Comparison of ENCODE assay signal across 4 worm cellular contexts in genomic region chrV:3391005-3391404, ce11.
TF ChIP-seq lines count a peak whose summit lies in the region.

No protein-coding gene starts in this region.

TF ChIP-seq in whole organism, L1 larva, 84 proteins besides CTCF, POLR2A, EP300 and RAD21 (continued from another document):
- TF ChIP-seq efl-1 (optimal IDR thresholded peaks at IDR 0.05; lab: Kevin White, UChicago) (peak; percentile 76 to 82), efl-1 (GFP tag; optimal IDR thresholded peaks at IDR 0.05 in 1 of 2; lab: Kevin White, UChicago) (peak; percentile 68 to 94), blmp-1 (tag; optimal IDR thresholded peaks at IDR 0.05; lab: Kevin White, UChicago) (peak; percentile 90), swsn-7 (tag; optimal IDR thresholded peaks at IDR 0.05; lab: Kevin White, UChicago) (peak; percentile 68), tbx-2 (tag; optimal IDR thresholded peaks at IDR 0.05; lab: Kevin White, UChicago) (peak; percentile 82), nhr-20 (tag; optimal IDR thresholded peaks at IDR 0.05; lab: Kevin White, UChicago) (peak; percentile 95), irx-1 (tag; optimal IDR thresholded peaks at IDR 0.05; lab: Kevin White, UChicago) (peak; percentile 55), unc-130 (tag; optimal IDR thresholded peaks at IDR 0.05; lab: Kevin White, UChicago) (peak; percentile 79), pax-3 (tag; optimal IDR thresholded peaks at IDR 0.05; lab: Kevin White, UChicago) (no peak), elt-3 (tag; optimal IDR thresholded peaks at IDR 0.05; lab: Kevin White, UChicago) (peak in 3 of 6 experiments; percentile 5 to 87 (median 84)), nhr-77 (tag; optimal IDR thresholded peaks at IDR 0.05; lab: Kevin White, UChicago) (peak; percentile 73), nhr-237 (tag; optimal IDR thresholded peaks at IDR 0.05; lab: Kevin White, UChicago) (peak; percentile 67), sox-4 (tag; optimal IDR thresholded peaks at IDR 0.05; lab: Kevin White, UChicago) (no peak), ztf-4 (tag; optimal IDR thresholded peaks at IDR 0.05; lab: Kevin White, UChicago) (peak; percentile 30)

TF ChIP-seq in whole organism, L2 larva, 48 proteins besides CTCF, POLR2A, EP300 and RAD21 (continued from another document):
- TF ChIP-seq sma-9 (GFP tag; optimal IDR thresholded peaks at IDR 0.05; lab: Kevin White, UChicago), result peak; percentile 99
- TF ChIP-seq sma-9 (tag; optimal IDR thresholded peaks at IDR 0.05; lab: Kevin White, UChicago), result peak; percentile 58

TF ChIP-seq in whole organism, L4 larva, 104 proteins besides CTCF, POLR2A, EP300 and RAD21 (continued from another document):
- no peak for TF ChIP-seq ama-1 (optimal IDR thresholded peaks at IDR 0.05; lab: Kevin White, UChicago)
- 0 out of 2 replicates have a peak, but pooled peaks have one; percentile 30 for TF ChIP-seq madf-9 (GFP tag; conservative IDR thresholded peaks at IDR 0.05; lab: Robert Waterston, UW)
- TF ChIP-seq R02D3.7 (tag; optimal IDR thresholded peaks at IDR 0.05; lab: Kevin White, UChicago), result no peak
- no peak for TF ChIP-seq ZK337.2 (GFP tag; IDR thresholded peaks at IDR 0.05; lab: Robert Waterston, UW)
- no peak for TF ChIP-seq D1046.2 (GFP tag; IDR thresholded peaks at IDR 0.05; lab: Robert Waterston, UW)
- TF ChIP-seq lir-3 (tag; optimal IDR thresholded peaks at IDR 0.05; lab: Kevin White, UChicago), result no peak
- peak; percentile 75 for TF ChIP-seq mes-2 (tag; optimal IDR thresholded peaks at IDR 0.05; lab: Kevin White, UChicago; ENCODE audit: poor library complexity, severe bottlenecking)
- TF ChIP-seq snpc-1.2 (GFP tag; IDR thresholded peaks at IDR 0.05; lab: Robert Waterston, UW), result no peak
- TF ChIP-seq snpc-4 (tag; optimal IDR thresholded peaks at IDR 0.05; lab: Kevin White, UChicago), result no peak
- TF ChIP-seq unc-39 (tag; optimal IDR thresholded peaks at IDR 0.05; lab: Kevin White, UChicago), result no peak
- TF ChIP-seq Y75B8A.6 (GFP tag; IDR thresholded peaks at IDR 0.05; lab: Robert Waterston, UW), result no peak
- no peak for TF ChIP-seq nhr-111 (GFP tag; optimal IDR thresholded peaks at IDR 0.05; lab: Kevin White, UChicago)
- no peak for TF ChIP-seq dmd-8 (GFP tag; IDR thresholded peaks at IDR 0.05; lab: Robert Waterston, UW)
- no peak for TF ChIP-seq mdt-29 (GFP tag; IDR thresholded peaks at IDR 0.05; lab: Robert Waterston, UW)
- TF ChIP-seq hlh-30 (tag; optimal IDR thresholded peaks at IDR 0.05; lab: Kevin White, UChicago; ENCODE audit: insufficient read depth), result peak; percentile 73
- TF ChIP-seq nhr-237 (tag; optimal IDR thresholded peaks at IDR 0.05; lab: Kevin White, UChicago), result no peak
- TF ChIP-seq T20F7.1 (GFP tag; optimal IDR thresholded peaks at IDR 0.05; lab: Kevin White, UChicago), result no peak
- peak; percentile 44; the same call in 1 of the 2 replicates for TF ChIP-seq T26A8.4 (GFP tag; IDR thresholded peaks at IDR 0.05; lab: Robert Waterston, UW)
- TF ChIP-seq lin-39 (tag; optimal IDR thresholded peaks at IDR 0.05; lab: Kevin White, UChicago), result no peak
- TF ChIP-seq nhr-76 (tag; optimal IDR thresholded peaks at IDR 0.05; lab: Kevin White, UChicago), result peak; percentile 62
- peak; percentile 78 for TF ChIP-seq duxl-1 (tag; optimal IDR thresholded peaks at IDR 0.05; lab: Kevin White, UChicago; ENCODE audit: poor library complexity)
- TF ChIP-seq lin-15B (tag; optimal IDR thresholded peaks at IDR 0.05; lab: Kevin White, UChicago), result no peak
- TF ChIP-seq spr-1 (tag; optimal IDR thresholded peaks at IDR 0.05; lab: Kevin White, UChicago), result no peak
TF ChIP-seq in whole organism, L4 larva: peak in this region for 35.

TF ChIP-seq in whole organism, young adult, 124 proteins besides CTCF, POLR2A, EP300 and RAD21 (continued from another document):
- TF ChIP-seq Y79H2A.3 (GFP tag; conservative IDR thresholded peaks at IDR 0.05; lab: Robert Waterston, UW) (no peak), sea-2 (GFP tag; IDR thresholded peaks at IDR 0.05; lab: Robert Waterston, UW) (no peak), tbx-9 (tag; optimal IDR thresholded peaks at IDR 0.05; lab: Kevin White, UChicago; ENCODE audit: borderline replicate concordance) (no peak), F52B5.7 (tag; optimal IDR thresholded peaks at IDR 0.05; lab: Kevin White, UChicago) (no peak), aptf-3 (GFP tag; IDR thresholded peaks at IDR 0.05; lab: Robert Waterston, UW) (no peak), nhr-80 (tag; optimal IDR thresholded peaks at IDR 0.05; lab: Kevin White, UChicago) (peak; percentile 75), hmg-20 (GFP tag; IDR thresholded peaks at IDR 0.05; lab: Robert Waterston, UW) (no peak), repo-1 (tag; optimal IDR thresholded peaks at IDR 0.05; lab: Kevin White, UChicago) (no peak), atf-7 (tag; optimal IDR thresholded peaks at IDR 0.05; lab: Kevin White, UChicago) (peak; percentile 16), F57C9.4 (tag; optimal IDR thresholded peaks at IDR 0.05; lab: Kevin White, UChicago) (no peak), snpc-1.3 (tag; optimal IDR thresholded peaks at IDR 0.05; lab: Kevin White, UChicago; ENCODE audit: insufficient read depth) (no peak), madf-10 (tag; optimal IDR thresholded peaks at IDR 0.05; lab: Kevin White, UChicago) (no peak), ztf-26 (tag; optimal IDR thresholded peaks at IDR 0.05; lab: Kevin White, UChicago) (peak; percentile 53), ama-1 (optimal IDR thresholded peaks at IDR 0.05; lab: Kevin White, UChicago) (no peak), ama-1 (GFP tag; optimal IDR thresholded peaks at IDR 0.05; lab: Kevin White, UChicago) (no peak), egrh-3 (GFP tag; IDR thresholded peaks at IDR 0.05; lab: Robert Waterston, UW) (no peak), T07F8.4 (tag; optimal IDR thresholded peaks at IDR 0.05; lab: Kevin White, UChicago) (no peak), sdz-38 (tag; optimal IDR thresholded peaks at IDR 0.05; lab: Kevin White, UChicago) (no peak), lin-26 (GFP tag; IDR thresholded peaks at IDR 0.05; lab: Robert Waterston, UW) (no peak), lag-1 (GFP tag; IDR thresholded peaks at IDR 0.05; lab: Robert Waterston, UW) (no peak), F55B11.4 (tag; optimal IDR thresholded peaks at IDR 0.05; lab: Kevin White, UChicago; ENCODE audit: borderline replicate concordance, insufficient read depth) (no peak), lin-54 (GFP tag; optimal IDR thresholded peaks at IDR 0.05; lab: Kevin White, UChicago) (no peak), aptf-2 (GFP tag; conservative IDR thresholded peaks at IDR 0.05; lab: Robert Waterston, UW) (no peak), attf-5 (GFP tag; optimal IDR thresholded peaks at IDR 0.05; lab: Kevin White, UChicago) (peak; percentile 54), B0035.1 (tag; optimal IDR thresholded peaks at IDR 0.05; lab: Kevin White, UChicago) (no peak), madf-3 (GFP tag; IDR thresholded peaks at IDR 0.05; lab: Robert Waterston, UW) (no peak), mxl-1 (tag; optimal IDR thresholded peaks at IDR 0.05; lab: Kevin White, UChicago) (no peak)
TF ChIP-seq in whole organism, young adult: peak in this region for 14.
